Fruit fly (Drosophila melanogaster): ENCODE results near the gene CG4880.
A peak's percentile ranks its signal among the peaks of the same experiment; 100 is the strongest.

DNA sequence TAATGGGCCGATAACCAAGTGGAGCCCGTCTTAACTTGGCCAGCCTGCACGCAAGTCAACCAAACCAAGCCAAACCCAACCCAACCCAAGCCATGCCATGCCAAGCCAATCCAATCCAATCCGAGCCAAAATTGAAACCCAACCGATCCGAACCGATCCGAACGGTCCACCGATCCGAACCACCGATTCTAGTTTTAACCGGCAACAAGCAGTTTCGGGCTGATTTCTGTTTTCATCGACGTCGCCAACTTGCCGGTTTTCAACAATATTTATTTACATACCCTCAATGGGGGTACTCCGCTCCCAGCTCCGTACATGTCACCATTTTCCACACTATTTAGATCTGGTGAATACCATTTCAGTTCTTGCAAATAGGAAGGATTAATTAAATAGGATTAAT lies 20.4 kb downstream of the CG4880 start:
- TF ChIP-seq rn (GFP tag; IDR thresholded peaks at IDR 0.05) = no peak
- no peak for TF ChIP-seq CG8301 (tag; optimal IDR thresholded peaks at IDR 0.05)
- TF ChIP-seq Ets98B (GFP tag; IDR thresholded peaks at IDR 0.05) = 0 out of 2 replicates have a peak, but pooled peaks have one; percentile 11
- TF ChIP-seq CG15710 (tag; optimal IDR thresholded peaks at IDR 0.05) = no peak
- no peak for TF ChIP-seq EcR (GFP tag; optimal IDR thresholded peaks at IDR 0.05)
- TF ChIP-seq CG34367 (tag; optimal IDR thresholded peaks at IDR 0.05) = no peak
- TF ChIP-seq CG4496 (GFP tag; IDR thresholded peaks at IDR 0.05) = 0 out of 3 replicates have a peak, but pooled peaks have one; percentile 29
- no peak for TF ChIP-seq CG12605 (GFP tag; IDR thresholded peaks at IDR 0.05)
- TF ChIP-seq CG14655 (GFP tag; optimal IDR thresholded peaks at IDR 0.05) = no peak
- TF ChIP-seq Pif1A (GFP tag; optimal IDR thresholded peaks at IDR 0.05) = no peak
- no peak for TF ChIP-seq gl (tag; optimal IDR thresholded peaks at IDR 0.05)

All from whole organism, pupa.